Worm (Caenorhabditis elegans) whole organism, mixed stage, embryonic: ENCODE results near the gene C18G1.1.

Source experiments
- bed-3 ChIP-seq: fragments of 200-800 bp; sonication (Bioruptor generic); optimal IDR thresholded peaks from 3 replicates; lab custom pipeline; 2018; ENCODE audit warnings: mild to moderate bottlenecking, missing genetic modification characterization, moderate library complexity, missing compliant biosample characterization
- flh-1 ChIP-seq: fragments of 200-800 bp; sonication (Bioruptor generic); optimal IDR thresholded peaks from 2 replicates; lab custom pipeline; 2018; ENCODE audit warnings: mild to moderate bottlenecking, missing genetic modification characterization, moderate library complexity, missing compliant biosample characterization
- ham-2 ChIP-seq: fragments of 200-800 bp; sonication (Bioruptor generic); optimal IDR thresholded peaks from 2 replicates; lab custom pipeline; 2018; ENCODE audit warnings: mild to moderate bottlenecking, missing genetic modification characterization, missing compliant biosample characterization
- lin-32 ChIP-seq: fragments of 200-800 bp; sonication (Bioruptor generic); optimal IDR thresholded peaks from 2 replicates; lab custom pipeline; 2018; ENCODE audit warnings: mild to moderate bottlenecking, missing genetic modification characterization, missing compliant biosample characterization
- nhr-28 ChIP-seq: fragments of 150-350 bp; optimal IDR thresholded peaks from 2 replicates; lab custom pipeline; 2014; ENCODE audit warnings: missing biosample characterization, missing genetic modification characterization
- unc-62 ChIP-seq: fragments of 150-350 bp; optimal IDR thresholded peaks from 2 replicates; lab custom pipeline; 2014; ENCODE audit warnings: missing biosample characterization, missing genetic modification reagents, missing genetic modification characterization
- ztf-11 ChIP-seq: fragments of 150-350 bp; optimal IDR thresholded peaks from 2 replicates; lab custom pipeline; 2014; ENCODE audit warnings: missing biosample characterization, missing genetic modification characterization

DNA sequence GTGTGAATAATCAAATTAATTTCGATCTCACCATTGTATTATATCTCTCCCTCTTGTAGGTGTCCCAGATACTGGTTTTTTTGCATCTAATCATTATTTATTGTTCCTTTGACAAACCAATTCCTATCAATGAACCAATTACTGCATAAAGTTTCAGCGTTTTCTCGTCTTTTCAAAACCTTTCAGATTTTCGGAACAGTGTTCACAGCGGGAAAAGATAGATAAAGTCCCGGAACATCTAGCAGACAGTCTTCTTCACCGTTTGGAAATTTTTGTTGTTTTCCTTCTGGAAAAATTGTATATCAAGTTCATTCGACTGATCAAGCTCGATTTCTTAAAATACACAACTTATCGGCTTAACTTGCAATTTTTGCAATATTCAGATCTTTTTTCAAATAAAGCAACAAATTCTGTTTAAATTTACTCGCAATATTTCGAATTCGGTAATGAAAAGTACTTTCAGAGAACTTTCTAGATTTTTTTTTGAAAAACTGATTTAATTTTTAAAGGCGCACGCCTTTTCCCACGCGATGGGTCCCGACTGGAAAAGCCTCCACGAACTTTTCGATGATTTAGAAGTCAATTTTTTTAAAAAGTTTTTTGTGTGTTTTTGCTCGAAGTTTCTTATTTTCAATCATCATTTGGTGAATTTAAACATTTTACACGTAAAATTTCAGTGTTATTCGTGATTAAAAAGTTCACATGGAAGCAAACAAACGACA lies 22.3 kb upstream of the C18G1.1 start, which contains the start of gene pgl-3:
- TF ChIP-seq nhr-28 (tag; lab: Kevin White, UChicago) (no peak), bed-3 (GFP tag; lab: Kevin White, UChicago) (no peak), unc-62 (GFP tag; lab: Kevin White, UChicago) (no peak), flh-1 (GFP tag; lab: Kevin White, UChicago) (no peak), lin-32 (no peak), ztf-11 (tag; lab: Kevin White, UChicago) (no peak), ham-2 (GFP tag; lab: Kevin White, UChicago) (no peak)
